Fruit fly (Drosophila melanogaster): ENCODE results near the gene sens-2.

- TF ChIP-seq CG34367 (tag; optimal IDR thresholded peaks at IDR 0.05) (no peak), Snoo (tag; optimal IDR thresholded peaks at IDR 0.05) (no peak)
Measured at dm6 chr2L:6772655-6773054, 49.1 kb upstream of the sens-2 start, which contains the start of gene LUBEL.
